Fruit fly (Drosophila melanogaster): ENCODE measurements around the gene CG13994.
A peak's percentile ranks its signal among the peaks of the same experiment; 100 is the strongest.

Gene CG13994

dm6 chr2L:6050575-6050974 lies 12.2 kb upstream of the CG13994 start, which contains the start of gene CG9135 (continued):
- TF ChIP-seq YL-1 (GFP tag; optimal IDR thresholded peaks at IDR 0.05) (no peak), ham (GFP tag; IDR thresholded peaks at IDR 0.05) (no peak), MBD-R2 (GFP tag; IDR thresholded peaks at IDR 0.05) (peak; percentile 79), CG7963 (GFP tag; IDR thresholded peaks at IDR 0.05; ENCODE audit: partially characterized antibody) (peak; percentile 100), CG5180 (GFP tag; optimal IDR thresholded peaks at IDR 0.05) (no peak), Med (GFP tag) (peak; percentile 23), twi (tag; optimal IDR thresholded peaks at IDR 0.05) (no peak), slbo (GFP tag; IDR thresholded peaks at IDR 0.05) (0 out of 2 replicates have a peak, but pooled peaks have one; percentile 8), jing (GFP tag; optimal IDR thresholded peaks at IDR 0.05) (no peak), Neu2 (GFP tag; optimal IDR thresholded peaks at IDR 0.05; ENCODE audit: borderline replicate concordance) (no peak), sob (GFP tag; IDR thresholded peaks at IDR 0.05) (peak; percentile 50; the same call in 1 of the 2 replicates), p53 (GFP tag; optimal IDR thresholded peaks at IDR 0.05) (no peak), zen2 (GFP tag; IDR thresholded peaks at IDR 0.05; ENCODE audit: partially characterized antibody) (peak; percentile 99), Sin3A (optimal IDR thresholded peaks at IDR 0.05) (peak; percentile 42), CG10267 (tag; optimal IDR thresholded peaks at IDR 0.05) (peak; percentile 19), cas (GFP tag; IDR thresholded peaks at IDR 0.05) (no peak), Dref (GFP tag; IDR thresholded peaks at IDR 0.05) (peak; percentile 100), HLH4C (GFP tag; IDR thresholded peaks at IDR 0.05; ENCODE audit: partially characterized antibody) (peak; percentile 99), nmo (GFP tag; optimal IDR thresholded peaks at IDR 0.05) (peak; percentile 36), sqz (GFP tag; optimal IDR thresholded peaks at IDR 0.05) (no peak), CG6175 (GFP tag; IDR thresholded peaks at IDR 0.05) (no peak), CG34224 (GFP tag; IDR thresholded peaks at IDR 0.05; ENCODE audit: partially characterized antibody) (peak; percentile 99), unc-4 (GFP tag; IDR thresholded peaks at IDR 0.05; ENCODE audit: partially characterized antibody) (peak; percentile 99), CG14667 (GFP tag; IDR thresholded peaks at IDR 0.05) (no peak), bbx (GFP tag; IDR thresholded peaks at IDR 0.05; ENCODE audit: partially characterized antibody) (peak; percentile 100), tna (GFP tag; IDR thresholded peaks at IDR 0.05; ENCODE audit: partially characterized antibody) (peak; percentile 99), Sry-δ (GFP tag; optimal IDR thresholded peaks at IDR 0.05) (peak; percentile 84), CG8765 (GFP tag; IDR thresholded peaks at IDR 0.05) (no peak), BEAF-32 (GFP tag; optimal IDR thresholded peaks at IDR 0.05) (peak; percentile 96), Ets65A (GFP tag) (peak; percentile 53), Myb (GFP tag; optimal IDR thresholded peaks at IDR 0.05) (peak; percentile 20), trem (tag; optimal IDR thresholded peaks at IDR 0.05) (peak; percentile 69), CG4328 (GFP tag; optimal IDR thresholded peaks at IDR 0.05) (no peak), CG12104 (GFP tag; optimal IDR thresholded peaks at IDR 0.05) (no peak), CG34422 (GFP tag; IDR thresholded peaks at IDR 0.05) (peak; percentile 6; the same call in 1 of the 3 replicates), CG6791 (GFP tag; IDR thresholded peaks at IDR 0.05; ENCODE audit: partially characterized antibody) (peak; percentile 100), CG18764 (GFP tag; optimal IDR thresholded peaks at IDR 0.05) (no peak), cad (GFP tag; optimal IDR thresholded peaks at IDR 0.05) (no peak), CG10654 (GFP tag; optimal IDR thresholded peaks at IDR 0.05) (no peak), Dip2 (GFP tag; IDR thresholded peaks at IDR 0.05) (no peak), TFAM (GFP tag; optimal IDR thresholded peaks at IDR 0.05) (no peak), CG11085 (GFP tag; IDR thresholded peaks at IDR 0.05) (no peak), CG13287 (GFP tag; IDR thresholded peaks at IDR 0.05; ENCODE audit: partially characterized antibody) (peak; percentile 99), Oaz (GFP tag; IDR thresholded peaks at IDR 0.05) (no peak), Lhr (GFP tag; optimal IDR thresholded peaks at IDR 0.05) (peak; percentile 56), CG9797 (GFP tag; optimal IDR thresholded peaks at IDR 0.05) (peak; percentile 15), Xrp1 (GFP tag; IDR thresholded peaks at IDR 0.05) (no peak), CG32772 (GFP tag; IDR thresholded peaks at IDR 0.05) (no peak), CG14710 (tag; optimal IDR thresholded peaks at IDR 0.05) (peak; percentile 88), Dll (GFP tag; IDR thresholded peaks at IDR 0.05; ENCODE audit: partially characterized antibody) (peak; percentile 96), CG15601 (tag; optimal IDR thresholded peaks at IDR 0.05) (peak; percentile 11)

Measured in whole organism, embryonic.